Worm (Caenorhabditis elegans): ENCODE data around the gene nhr-150.

DNA sequence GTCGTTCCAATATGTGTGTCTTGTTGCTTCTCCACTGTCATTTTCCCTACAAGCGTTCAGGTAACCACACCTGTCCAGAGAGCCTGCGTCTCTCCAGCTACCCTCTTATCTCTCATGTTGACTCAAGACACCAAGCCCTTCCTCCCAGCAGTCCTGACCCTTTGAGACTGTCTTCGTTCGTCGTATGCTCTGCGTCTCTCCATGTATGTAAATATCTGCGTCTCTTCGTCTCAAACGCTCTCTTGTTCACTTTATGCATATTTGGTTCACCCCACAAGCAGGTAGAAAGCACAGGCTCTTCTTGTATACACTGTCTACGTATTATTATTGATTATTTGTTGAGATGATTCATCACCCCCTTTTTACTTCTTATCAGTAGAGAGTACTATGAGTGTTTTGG is 16.5 kb upstream of the nhr-150 start:
- TF ChIP-seq C08G9.2 (tag; optimal IDR thresholded peaks at IDR 0.05), result no peak
- TF ChIP-seq unc-86 (tag; optimal IDR thresholded peaks at IDR 0.05), result no peak
- TF ChIP-seq pha-2 (tag; optimal IDR thresholded peaks at IDR 0.05), result no peak
- TF ChIP-seq zip-5 (tag; optimal IDR thresholded peaks at IDR 0.05), result no peak
- TF ChIP-seq dmd-4 (tag; optimal IDR thresholded peaks at IDR 0.05; ENCODE audit: borderline replicate concordance), result no peak
- TF ChIP-seq pha-4 (tag; optimal IDR thresholded peaks at IDR 0.05), result no peak
- TF ChIP-seq fkh-10 (GFP tag; optimal IDR thresholded peaks at IDR 0.05), result no peak
- TF ChIP-seq syd-9 (tag; optimal IDR thresholded peaks at IDR 0.05), result no peak
- TF ChIP-seq eyg-1 (tag; optimal IDR thresholded peaks at IDR 0.05), result no peak
- TF ChIP-seq lim-6 (tag; optimal IDR thresholded peaks at IDR 0.05), result no peak
